Fruit fly (Drosophila melanogaster) whole organism, wandering third instar larva: ENCODE results near the gene RhoGAP71E.

Experiments used
- Abd-B ChIP-seq: fragments of >200 bp; optimal IDR thresholded peaks from 2 replicates; lab custom pipeline; 2017; ENCODE audit warnings: missing biosample characterization, missing genetic modification characterization
- CG32264 ChIP-seq: fragments of 200-800 bp; sonication (Bioruptor generic); optimal IDR thresholded peaks from 2 replicates; lab custom pipeline; 2016; ENCODE audit warnings: missing biosample characterization, missing genetic modification characterization
- CG9705 ChIP-seq: fragments of 200-800 bp; sonication (Bioruptor generic); optimal IDR thresholded peaks from 2 replicates; lab custom pipeline; 2018; ENCODE audit warnings: missing biosample characterization, mild to moderate bottlenecking, missing genetic modification characterization
- CrebA ChIP-seq: fragments of 200-800 bp; sonication (Bioruptor generic); optimal IDR thresholded peaks from 2 replicates; lab custom pipeline; 2016; ENCODE audit warnings: missing biosample characterization, mild to moderate bottlenecking, missing genetic modification characterization, borderline replicate concordance
- Dif ChIP-seq: fragments of 200-275, 200-300 bp; sonication (Bioruptor generic); optimal IDR thresholded peaks from 2 replicates; lab custom pipeline; 2018; ENCODE audit warnings: missing biosample characterization, missing genetic modification characterization; ENCODE audit not compliant: partially characterized antibody
- GATAd ChIP-seq: sonication (Bioruptor generic); optimal IDR thresholded peaks from 2 replicates; lab custom pipeline; 2016; ENCODE audit warnings: missing biosample characterization, missing genetic modification characterization
- HLH106 ChIP-seq: fragments of 200-800 bp; optimal IDR thresholded peaks from 3 replicates; lab custom pipeline; 2019; ENCODE audit warnings: missing biosample characterization, mild to moderate bottlenecking, missing genetic modification characterization, moderate library complexity
- Hnf4 ChIP-seq: fragments of 200-800 bp; sonication (Bioruptor generic); optimal IDR thresholded peaks from 2 replicates; lab custom pipeline; 2016; ENCODE audit warnings: missing biosample characterization, mild to moderate bottlenecking, missing genetic modification characterization
- Hr78 ChIP-seq: fragments of >200 bp; optimal IDR thresholded peaks from 2 replicates; lab custom pipeline; 2017; ENCODE audit warnings: missing biosample characterization, missing genetic modification characterization
- Hr83 ChIP-seq: fragments of 200-300 bp; sonication (Bioruptor generic); optimal IDR thresholded peaks from 2 replicates; lab custom pipeline; 2016; ENCODE audit warnings: missing biosample characterization, mild to moderate bottlenecking, missing genetic modification characterization, moderate library complexity; ENCODE audit not compliant: poor library complexity, severe bottlenecking
- Jra ChIP-seq: sonication (Bioruptor generic); optimal IDR thresholded peaks from 2 replicates; lab custom pipeline; 2016; ENCODE audit warnings: missing biosample characterization, missing genetic modification characterization
- Mio ChIP-seq: sonication (Bioruptor generic); optimal IDR thresholded peaks from 2 replicates; lab custom pipeline; 2016; ENCODE audit warnings: missing biosample characterization, missing genetic modification characterization
- Myc ChIP-seq: fragments of >200 bp; optimal IDR thresholded peaks from 2 replicates; lab custom pipeline; 2017
- N ChIP-seq: fragments of >200 bp; optimal IDR thresholded peaks from 2 replicates; lab custom pipeline; 2018; ENCODE audit warnings: missing biosample characterization, missing external identifiers, missing genetic modification characterization
- Rel ChIP-seq, 2 experiments: fragments of 200-800 bp; sonication (Bioruptor generic) in 1 of 2; optimal IDR thresholded peaks; 2 replicates in 1 of 2; 3 replicates in 1 of 2; lab custom pipeline; 2016 to 2019; ENCODE audit warnings: mild to moderate bottlenecking in 2 of 2, missing biosample characterization in 2 of 2, missing genetic modification characterization in 2 of 2, moderate library complexity in 1 of 2
- Sp1 ChIP-seq: fragments of 200-800 bp; sonication (Bioruptor generic); optimal IDR thresholded peaks from 3 replicates; lab custom pipeline; 2019; ENCODE audit warnings: missing biosample characterization, mild to moderate bottlenecking, missing genetic modification characterization, moderate library complexity
- br ChIP-seq: fragments of 200-800 bp; sonication (Bioruptor generic); optimal IDR thresholded peaks from 2 replicates; lab custom pipeline; 2016; ENCODE audit warnings: missing biosample characterization, missing genetic modification characterization
- brk ChIP-seq: fragments of 200-800 bp; sonication (Bioruptor generic); optimal IDR thresholded peaks from 2 replicates; lab custom pipeline; 2016; ENCODE audit warnings: missing biosample characterization, mild to moderate bottlenecking, missing genetic modification characterization
- dl ChIP-seq, 2 experiments: fragments of 175-275, 200-275 bp in 1 of 2; fragments of 200-275 bp in 1 of 2; sonication (Bioruptor generic); optimal IDR thresholded peaks; lab custom pipeline; 2018; ENCODE audit warnings: mild to moderate bottlenecking in 2 of 2, missing biosample characterization in 2 of 2, missing genetic modification characterization in 2 of 2, moderate library complexity in 2 of 2; ENCODE audit not compliant: partially characterized antibody in 2 of 2, insufficient read depth in 1 of 2
- dmrt93B ChIP-seq: fragments of 200-800 bp; sonication (Bioruptor generic); optimal IDR thresholded peaks from 2 replicates; lab custom pipeline; 2018; ENCODE audit warnings: missing biosample characterization, mild to moderate bottlenecking, missing genetic modification characterization
- dsf ChIP-seq: sonication (Bioruptor generic); optimal IDR thresholded peaks from 2 replicates; lab custom pipeline; 2016; ENCODE audit warnings: missing biosample characterization, missing genetic modification characterization, borderline replicate concordance
- ey ChIP-seq: fragments of 200-800 bp; sonication (Bioruptor generic); optimal IDR thresholded peaks from 2 replicates; lab custom pipeline; 2016; ENCODE audit warnings: missing biosample characterization, missing genetic modification characterization
- foxo ChIP-seq, 2 experiments: fragments of 200-800 bp; sonication (Bioruptor generic); optimal IDR thresholded peaks; 2 replicates in 1 of 2; 3 replicates in 1 of 2; lab custom pipeline; 2016 to 2017; ENCODE audit warnings: missing biosample characterization in 2 of 2, missing genetic modification characterization in 2 of 2
- fru ChIP-seq: fragments of 200-800 bp; sonication (Bioruptor generic); optimal IDR thresholded peaks from 3 replicates; lab custom pipeline; 2016; ENCODE audit warnings: missing biosample characterization, mild to moderate bottlenecking, missing genetic modification characterization
- h ChIP-seq: fragments of 200-800 bp; sonication (Bioruptor generic); optimal IDR thresholded peaks from 3 replicates; lab custom pipeline; 2016; ENCODE audit warnings: missing biosample characterization, mild to moderate bottlenecking, missing genetic modification characterization
- jim ChIP-seq: fragments of 175-275, 200-325 bp; sonication (Bioruptor generic); optimal IDR thresholded peaks from 2 replicates; lab custom pipeline; 2016; ENCODE audit warnings: missing biosample characterization, mild to moderate bottlenecking, missing genetic modification characterization
- lola ChIP-seq: fragments of >200 bp; optimal IDR thresholded peaks from 2 replicates; lab custom pipeline; 2017; ENCODE audit warnings: missing biosample characterization, missing genetic modification characterization
- pan ChIP-seq: fragments of >200 bp; optimal IDR thresholded peaks from 2 replicates; lab custom pipeline; 2017
- psq ChIP-seq: fragments of 200-800 bp; sonication (Bioruptor generic); optimal IDR thresholded peaks from 3 replicates; lab custom pipeline; 2017; ENCODE audit warnings: missing biosample characterization, mild to moderate bottlenecking, missing genetic modification characterization, moderate library complexity
- rgr ChIP-seq: fragments of 200-800 bp; sonication (Bioruptor generic); optimal IDR thresholded peaks from 3 replicates; lab custom pipeline; 2016; ENCODE audit warnings: missing biosample characterization, mild to moderate bottlenecking, missing genetic modification characterization
- sage ChIP-seq: fragments of 200-800 bp; sonication (Bioruptor generic); optimal IDR thresholded peaks from 2 replicates; lab custom pipeline; 2016; ENCODE audit warnings: missing biosample characterization, mild to moderate bottlenecking, missing genetic modification characterization
- sv ChIP-seq: fragments of 200-800 bp; sonication (Bioruptor generic); optimal IDR thresholded peaks from 3 replicates; lab custom pipeline; 2016; ENCODE audit warnings: missing biosample characterization, missing genetic modification characterization
- tai ChIP-seq: sonication (Bioruptor generic); optimal IDR thresholded peaks from 2 replicates; lab custom pipeline; 2016; ENCODE audit warnings: missing biosample characterization, missing genetic modification characterization
- usp ChIP-seq: fragments of >200 bp; optimal IDR thresholded peaks from 2 replicates; lab custom pipeline; 2017; ENCODE audit warnings: missing biosample characterization, missing genetic modification characterization

The RhoGAP71E gene

DNA sequence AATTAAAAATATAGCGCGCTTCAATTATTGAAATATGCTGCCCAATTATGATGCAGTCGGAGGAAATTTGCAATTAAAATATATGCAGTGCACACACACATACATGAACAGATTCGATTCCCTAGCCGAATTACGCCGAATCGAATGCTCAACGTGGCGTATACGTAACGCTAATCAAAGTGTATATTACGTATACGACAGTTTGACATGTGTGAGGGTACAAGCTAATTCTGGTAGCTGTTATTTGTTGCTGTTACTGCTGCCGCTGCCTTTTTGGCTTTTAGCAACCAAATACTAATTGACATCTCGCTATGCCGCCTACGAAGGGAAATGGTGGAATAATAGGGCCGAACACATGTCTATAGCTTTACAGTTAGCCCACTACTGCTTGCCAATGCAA, 38.6 kb downstream of the RhoGAP71E start:
- TF ChIP-seq dsf (GFP tag; lab: Kevin White, UChicago), result no peak
- TF ChIP-seq GATAd (GFP tag; lab: Kevin White, UChicago), result no peak
- TF ChIP-seq CG9705, result no peak
- no peak for TF ChIP-seq sage (GFP tag; lab: Kevin White, UChicago)
- TF ChIP-seq Mio (GFP tag; lab: Kevin White, UChicago), result no peak
- no peak for TF ChIP-seq N (GFP tag; lab: Kevin White, UChicago)
- no peak for TF ChIP-seq usp (GFP tag; lab: Kevin White, UChicago)
- TF ChIP-seq Dif, result no peak
- TF ChIP-seq tai (GFP tag; lab: Kevin White, UChicago), result no peak

- TF ChIP-seq Rel (GFP tag; optimal IDR thresholded peaks at IDR 0.05; lab: Kevin White, UChicago), result no peak
- peak; percentile 33 for TF ChIP-seq Rel (tag; optimal IDR thresholded peaks at IDR 0.05; lab: Kevin White, UChicago)
- no peak for TF ChIP-seq lola (GFP tag; lab: Kevin White, UChicago)
- TF ChIP-seq, all 38 proteins: peak for 1
Observed at dm6 chr3L:15631067-15631466, 42.4 kb downstream of the RhoGAP71E start.

- TF ChIP-seq Sp1, result peak; percentile 13
- TF ChIP-seq br, result peak; percentile 32
- no peak for TF ChIP-seq CrebA (GFP tag; lab: Kevin White, UChicago)
- TF ChIP-seq rgr, result peak; percentile 14
- TF ChIP-seq pan, result no peak
Observed at dm6 chr3L:15632653-15633052, 44.0 kb downstream of the RhoGAP71E start.

DNA sequence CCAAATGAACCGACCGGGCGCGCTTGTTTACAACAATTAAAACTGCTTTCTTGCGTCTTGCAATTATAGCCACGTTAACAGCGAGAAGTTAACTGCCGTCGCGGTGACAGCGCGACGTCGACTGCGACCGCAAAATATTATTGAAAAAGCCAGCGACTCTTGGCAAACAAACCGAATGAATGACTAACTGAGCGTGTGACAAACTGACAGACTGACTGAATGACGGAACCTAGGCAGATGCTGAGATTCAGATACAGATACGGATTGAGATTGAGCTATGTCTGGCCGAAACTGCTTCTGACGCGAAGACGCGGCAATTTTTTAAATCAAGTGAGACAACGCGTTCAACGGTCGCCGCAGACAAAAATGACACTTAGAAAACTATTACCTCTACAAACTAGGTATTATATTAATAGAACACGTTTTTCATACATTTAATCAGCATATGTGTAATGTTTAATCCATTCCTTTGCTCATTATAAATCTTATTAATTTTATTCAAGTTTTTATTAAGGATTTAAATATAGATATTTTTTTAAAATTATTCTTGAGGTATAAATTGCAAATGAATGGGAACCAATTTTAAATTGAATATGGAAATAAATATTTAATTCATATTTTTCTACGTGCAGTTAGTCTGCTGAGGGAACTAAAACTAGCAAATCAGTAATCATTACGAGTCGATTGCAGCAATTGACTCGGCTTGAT, 45.9 kb downstream of the RhoGAP71E start:
- TF ChIP-seq usp (GFP tag; lab: Kevin White, UChicago) (no peak), fru (GFP tag; lab: Kevin White, UChicago) (no peak), brk (GFP tag; lab: Kevin White, UChicago) (no peak), sage (GFP tag; lab: Kevin White, UChicago) (no peak)
- TF ChIP-seq, all 38 proteins: peak for 0

dm6 chr3L:15636359-15636758, 47.7 kb downstream of the RhoGAP71E start:
- TF ChIP-seq h (GFP tag; lab: Kevin White, UChicago) (peak; percentile 26), Hr78 (GFP tag; lab: Kevin White, UChicago) (no peak), Abd-B (GFP tag; lab: Kevin White, UChicago) (no peak)
- TF ChIP-seq, all 38 proteins: peak for 1

DNA sequence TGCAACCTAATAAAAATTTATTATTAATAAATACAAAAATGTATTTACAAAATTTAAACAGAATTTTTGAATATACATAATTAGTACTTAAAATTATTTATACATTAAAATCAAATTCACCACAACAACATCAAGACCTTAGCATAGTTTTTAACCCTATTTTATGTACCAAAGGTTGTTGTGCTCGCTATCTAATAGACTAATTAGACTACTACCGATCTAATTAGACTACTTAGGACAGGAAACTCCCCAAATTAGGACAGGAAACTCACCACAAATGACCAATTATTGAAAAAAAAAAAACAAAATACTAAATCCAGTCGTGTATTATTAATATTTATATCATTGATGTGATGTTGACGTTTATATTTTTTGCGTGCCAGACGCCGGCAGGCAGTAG, 48.3 kb downstream of the RhoGAP71E start:
- TF ChIP-seq ey (GFP tag; lab: Kevin White, UChicago), result no peak
- no peak for TF ChIP-seq dl (GFP tag; optimal IDR thresholded peaks at IDR 0.05; lab: Kevin White, UChicago; ENCODE audit: insufficient read depth in 1 of 2, partially characterized antibody in 2 of 2)
- no peak for TF ChIP-seq usp (GFP tag; lab: Kevin White, UChicago)
- TF ChIP-seq Mio (GFP tag; lab: Kevin White, UChicago), result no peak
- TF ChIP-seq h (GFP tag; lab: Kevin White, UChicago), result no peak
- no peak for TF ChIP-seq Myc
- TF ChIP-seq GATAd (GFP tag; lab: Kevin White, UChicago), result no peak
- no peak for TF ChIP-seq sv (GFP tag; lab: Kevin White, UChicago)
- TF ChIP-seq dmrt93B (GFP tag; lab: Kevin White, UChicago), result no peak

- TF ChIP-seq dsf (GFP tag; lab: Kevin White, UChicago) (no peak), h (GFP tag; lab: Kevin White, UChicago) (peak; percentile 76), foxo (GFP tag; optimal IDR thresholded peaks at IDR 0.05; lab: Kevin White, UChicago) (peak in 1 of 2 experiments; percentile 21), dl (GFP tag; optimal IDR thresholded peaks at IDR 0.05; lab: Kevin White, UChicago; ENCODE audit: insufficient read depth in 1 of 2, partially characterized antibody in 2 of 2) (no peak), GATAd (GFP tag; lab: Kevin White, UChicago) (no peak), CG9705 (no peak), Mio (GFP tag; lab: Kevin White, UChicago) (no peak), br (peak; percentile 39), Jra (peak; percentile 11), fru (GFP tag; lab: Kevin White, UChicago) (peak; percentile 47), Rel (GFP tag; optimal IDR thresholded peaks at IDR 0.05; lab: Kevin White, UChicago) (no peak), Rel (tag; optimal IDR thresholded peaks at IDR 0.05; lab: Kevin White, UChicago) (peak; percentile 42), brk (GFP tag; lab: Kevin White, UChicago) (peak; percentile 22), Hnf4 (GFP tag; lab: Kevin White, UChicago) (peak; percentile 49), jim (GFP tag; lab: Kevin White, UChicago) (peak; percentile 11), Abd-B (GFP tag; lab: Kevin White, UChicago) (no peak), sage (GFP tag; lab: Kevin White, UChicago) (no peak), usp (GFP tag; lab: Kevin White, UChicago) (no peak), ey (GFP tag; lab: Kevin White, UChicago) (no peak), dmrt93B (GFP tag; lab: Kevin White, UChicago) (no peak), HLH106 (no peak), CG32264 (GFP tag; lab: Kevin White, UChicago) (no peak), Hr83 (GFP tag; lab: Kevin White, UChicago) (peak; percentile 92), N (GFP tag; lab: Kevin White, UChicago) (no peak), psq (GFP tag; lab: Kevin White, UChicago) (no peak)
Observed at dm6 chr3L:15637618-15638017, 49.0 kb downstream of the RhoGAP71E start.
